Fruit fly (Drosophila melanogaster) whole organism, embryonic: Measurements from ENCODE around the gene CG16758.

Experiments
- Antp ChIP-seq: fragments of 200-800 bp; sonication (Bioruptor generic); optimal IDR thresholded peaks from 3 replicates; lab custom pipeline; 2016; ENCODE audit warnings: missing biosample characterization, missing genetic modification characterization
- Bdp1 ChIP-seq: fragments of 200-800 bp; sonication (Bioruptor generic); optimal IDR thresholded peaks from 3 replicates; lab custom pipeline; 2016; ENCODE audit warnings: missing biosample characterization, missing genetic modification characterization
- CG10321 ChIP-seq: fragments of 200-800 bp; sonication (Bioruptor generic); IDR thresholded peaks from 2 replicates; pipeline ENCODE4 v1.3.6; 2022; ENCODE audit warnings: missing biosample characterization, missing genetic modification characterization
- CG10462 ChIP-seq: fragments of 200-800 bp; sonication (Bioruptor generic); optimal IDR thresholded peaks from 2 replicates; lab custom pipeline; 2016; ENCODE audit warnings: missing biosample characterization, missing genetic modification characterization
- CG10979 ChIP-seq: fragments of 200-800 bp; sonication (Bioruptor generic); optimal IDR thresholded peaks from 2 replicates; lab custom pipeline; 2018; ENCODE audit warnings: missing biosample characterization, mild to moderate bottlenecking, missing genetic modification characterization, moderate library complexity
- CG11085 ChIP-seq: fragments of 200-800 bp; sonication (Bioruptor generic); IDR thresholded peaks from 2 replicates; pipeline ENCODE4 v1.3.6; 2022; ENCODE audit warnings: missing biosample characterization, missing genetic modification characterization
- CG12744 ChIP-seq: fragments of 200-800 bp; sonication (Bioruptor generic); optimal IDR thresholded peaks from 2 replicates; lab custom pipeline; 2016; ENCODE audit warnings: missing biosample characterization, missing genetic modification characterization
- CG13624 ChIP-seq: fragments of 200-800 bp; sonication (Bioruptor generic); optimal IDR thresholded peaks from 2 replicates; lab custom pipeline; 2016; ENCODE audit warnings: missing biosample characterization, missing genetic modification characterization
- CG13894 ChIP-seq: fragments of 200-800 bp; sonication (Bioruptor generic); optimal IDR thresholded peaks from 3 replicates; lab custom pipeline; 2018; ENCODE audit warnings: missing biosample characterization, mild to moderate bottlenecking, missing genetic modification characterization, moderate library complexity
- CG18011 ChIP-seq: fragments of 200-800 bp; sonication (Bioruptor generic); optimal IDR thresholded peaks from 2 replicates; lab custom pipeline; 2017; ENCODE audit warnings: missing biosample characterization, missing genetic modification characterization, mild to moderate bottlenecking, moderate library complexity, missing genotype
- CG2678 ChIP-seq: fragments of 200-800 bp; sonication (Bioruptor generic); optimal IDR thresholded peaks from 3 replicates; lab custom pipeline; 2019; ENCODE audit warnings: missing biosample characterization, mild to moderate bottlenecking, missing genetic modification characterization, moderate library complexity
- CG2889 ChIP-seq: fragments of 200-800 bp; sonication (Bioruptor generic); IDR thresholded peaks from 3 replicates; pipeline ENCODE4 v1.3.6; 2022; ENCODE audit warnings: missing biosample characterization, missing genetic modification characterization
- CG31224 ChIP-seq: fragments of 200-800 bp; sonication (Bioruptor generic); IDR thresholded peaks from 2 replicates; pipeline ENCODE4 v1.3.6; 2022; ENCODE audit warnings: missing biosample characterization, missing genetic modification characterization
- CG31388 ChIP-seq: fragments of 200-800 bp; sonication (Bioruptor generic); optimal IDR thresholded peaks from 2 replicates; lab custom pipeline; 2016; ENCODE audit warnings: missing biosample characterization, missing genetic modification characterization
- CG3281 ChIP-seq: fragments of 200-800 bp; sonication (Bioruptor generic); optimal IDR thresholded peaks from 3 replicates; lab custom pipeline; 2017; ENCODE audit warnings: missing biosample characterization, mild to moderate bottlenecking, missing genetic modification characterization
- CG33213 ChIP-seq: fragments of 200-800 bp; sonication (Bioruptor generic); optimal IDR thresholded peaks from 3 replicates; lab custom pipeline; 2016; ENCODE audit warnings: missing biosample characterization, missing genetic modification characterization
- CG3726 ChIP-seq: fragments of 200-800 bp; sonication (Bioruptor generic); IDR thresholded peaks from 3 replicates; pipeline ENCODE4, ENCODE4 v1.3.6; 2022; ENCODE audit warnings: missing biosample characterization, missing genetic modification characterization
- CG6791 ChIP-seq: fragments of 200-800 bp; sonication (Bioruptor generic); IDR thresholded peaks from 3 replicates; pipeline ENCODE4 v1.3.6; 2022; ENCODE audit warnings: missing biosample characterization, missing genetic modification characterization; ENCODE audit not compliant: partially characterized antibody
- CG7372 ChIP-seq: fragments of 200-800 bp; sonication (Bioruptor generic); IDR thresholded peaks from 2 replicates; pipeline ENCODE4 v1.3.6; 2022; ENCODE audit warnings: missing biosample characterization, missing genetic modification characterization
- CTCF ChIP-seq: fragments of 200-800 bp; sonication (Bioruptor generic); optimal IDR thresholded peaks from 2 replicates; lab custom pipeline; 2017; ENCODE audit warnings: missing biosample characterization, mild to moderate bottlenecking, missing genetic modification characterization, moderate library complexity
- Dp ChIP-seq: fragments of 200-800 bp; sonication (Bioruptor generic); optimal IDR thresholded peaks from 2 replicates; lab custom pipeline; 2018; ENCODE audit warnings: missing biosample characterization, mild to moderate bottlenecking, missing genetic modification characterization, moderate library complexity
- Ets65A ChIP-seq: fragments of 200-800 bp; sonication (Bioruptor generic); peaks from one replicate; lab custom pipeline; 2016; ENCODE audit warnings: missing biosample characterization, missing genetic modification characterization
- GATAe ChIP-seq: fragments of 200-800 bp; sonication (Bioruptor generic); conservative IDR thresholded peaks from 2 replicates; pipeline ENCODE4 v1.3.6; 2022; ENCODE audit warnings: missing biosample characterization, missing genetic modification characterization
- Hr39 ChIP-seq: fragments of >200 bp; optimal IDR thresholded peaks from 2 replicates; lab custom pipeline; 2017
- Mad ChIP-seq: fragments of 200-800 bp; sonication (Bioruptor generic); optimal IDR thresholded peaks from 2 replicates; lab custom pipeline; 2016; ENCODE audit warnings: missing biosample characterization, missing genetic modification characterization
- Med ChIP-seq: fragments of 200-800 bp; sonication (Bioruptor generic); peaks from one replicate; lab custom pipeline; 2016; ENCODE audit warnings: missing biosample characterization, missing genetic modification characterization, mild to moderate bottlenecking, inconsistent platforms, moderate library complexity
- NFAT ChIP-seq: fragments of 200-800 bp; sonication (Bioruptor generic); IDR thresholded peaks from 2 replicates; pipeline ENCODE4 v1.3.6; 2022; ENCODE audit warnings: missing biosample characterization, missing genetic modification characterization
- Side ChIP-seq: fragments of 200-800 bp; sonication (Bioruptor generic); optimal IDR thresholded peaks from 2 replicates; lab custom pipeline; 2016; ENCODE audit warnings: missing biosample characterization, missing genetic modification characterization
- TFAM ChIP-seq: fragments of 200-800 bp; sonication (Bioruptor generic); optimal IDR thresholded peaks from 2 replicates; lab custom pipeline; 2017; ENCODE audit warnings: missing biosample characterization, missing genetic modification characterization, inconsistent platforms
- Trl ChIP-seq, 3 experiments: fragments of >200 bp in 2 of 3; fragments of 200-800 bp in 1 of 3; sonication (Bioruptor generic) in 1 of 3; optimal IDR thresholded peaks; 2 replicates in 1 of 3; 3 replicates in 2 of 3; lab custom pipeline; 2016 to 2017; ENCODE audit warnings: missing biosample characterization in 1 of 3, missing genetic modification characterization in 1 of 3
- bsh ChIP-seq, 2 experiments: fragments of 200-800 bp; sonication (Bioruptor generic); optimal IDR thresholded peaks; 2 replicates each; lab custom pipeline; 2017 to 2018; ENCODE audit warnings: mild to moderate bottlenecking in 2 of 2, missing biosample characterization in 2 of 2, missing genetic modification characterization in 2 of 2, moderate library complexity in 1 of 2
- corto ChIP-seq: fragments of 200-800 bp; sonication (Bioruptor generic); optimal IDR thresholded peaks from 2 replicates; lab custom pipeline; 2016; ENCODE audit warnings: missing biosample characterization, mild to moderate bottlenecking, missing genetic modification characterization, moderate library complexity
- fd3F ChIP-seq: fragments of 200-800 bp; sonication (Bioruptor generic); optimal IDR thresholded peaks from 2 replicates; lab custom pipeline; 2018; ENCODE audit warnings: missing biosample characterization, mild to moderate bottlenecking, missing genetic modification characterization, moderate library complexity
- gcm2 ChIP-seq: fragments of 200-800 bp; sonication (Bioruptor generic); optimal IDR thresholded peaks from 2 replicates; lab custom pipeline; 2016; ENCODE audit warnings: missing biosample characterization, missing genetic modification characterization
- grau ChIP-seq: fragments of 200-800 bp; optimal IDR thresholded peaks from 3 replicates; lab custom pipeline; 2019; ENCODE audit warnings: missing biosample characterization, mild to moderate bottlenecking, missing genetic modification characterization, moderate library complexity
- grn ChIP-seq: fragments of 200-800 bp; sonication (Bioruptor generic); optimal IDR thresholded peaks from 3 replicates; lab custom pipeline; 2017; ENCODE audit warnings: missing biosample characterization, missing genetic modification characterization
- gro ChIP-seq: fragments of 200-800 bp; sonication (Bioruptor generic); optimal IDR thresholded peaks from 2 replicates; lab custom pipeline; 2016; ENCODE audit warnings: missing biosample characterization, missing genetic modification characterization
- hbn ChIP-seq: fragments of 200-800 bp; sonication (Bioruptor generic); IDR thresholded peaks from 2 replicates; pipeline ENCODE4 v1.3.6; 2022; ENCODE audit warnings: missing biosample characterization, missing genetic modification characterization; ENCODE audit not compliant: partially characterized antibody
- her ChIP-seq: fragments of 200-800 bp; sonication (Bioruptor generic); optimal IDR thresholded peaks from 2 replicates; lab custom pipeline; 2016; ENCODE audit warnings: missing biosample characterization, missing genetic modification characterization
- hkb ChIP-seq, 2 experiments: fragments of 200-800 bp in 1 of 2; fragments of >200 bp in 1 of 2; sonication (Bioruptor generic) in 1 of 2; IDR thresholded peaks in 1 of 2; optimal IDR thresholded peaks in 1 of 2; 2 replicates each; pipeline versions ENCODE4 v1.3.6 to Lab custom; 2017 to 2022; ENCODE audit warnings: missing biosample characterization in 1 of 2, missing genetic modification characterization in 1 of 2
- nerfin-1 ChIP-seq: fragments of 200-800 bp; sonication (Bioruptor generic); optimal IDR thresholded peaks from 3 replicates; lab custom pipeline; 2019; ENCODE audit warnings: missing biosample characterization, mild to moderate bottlenecking, missing genetic modification characterization, moderate library complexity
- peb ChIP-seq: fragments of 200-800 bp; sonication (Bioruptor generic); IDR thresholded peaks from 2 replicates; pipeline ENCODE4 v1.3.6; 2022; ENCODE audit warnings: missing biosample characterization, missing genetic modification characterization
- prd ChIP-seq, 3 experiments: fragments of >200 bp in 2 of 3; fragments of 200-800 bp in 1 of 3; sonication (Bioruptor generic) in 1 of 3; optimal IDR thresholded peaks in 2 of 3; IDR thresholded peaks in 1 of 3; 2 replicates in 2 of 3; 3 replicates in 1 of 3; pipeline versions ENCODE4 v1.3.6 to Lab custom; 2017 to 2022; ENCODE audit warnings: missing biosample characterization in 1 of 3, missing genetic modification characterization in 1 of 3
- ro ChIP-seq: fragments of 200-800 bp; sonication (Bioruptor generic); IDR thresholded peaks from 2 replicates; pipeline ENCODE4 v1.3.6; 2022; ENCODE audit warnings: missing biosample characterization, missing genetic modification characterization
- seq ChIP-seq: fragments of 200-800 bp; sonication (Bioruptor generic); IDR thresholded peaks from 2 replicates; pipeline ENCODE4 v1.3.6; 2022; ENCODE audit warnings: missing biosample characterization, missing genetic modification characterization
- tna ChIP-seq: fragments of 200-800 bp; sonication (Bioruptor generic); IDR thresholded peaks from 2 replicates; pipeline ENCODE4 v1.3.6; 2022; ENCODE audit warnings: missing biosample characterization, missing genetic modification characterization; ENCODE audit not compliant: partially characterized antibody
- tup ChIP-seq: fragments of 200-800 bp; sonication (Bioruptor generic); optimal IDR thresholded peaks from 2 replicates; lab custom pipeline; 2016; ENCODE audit warnings: missing biosample characterization, mild to moderate bottlenecking, missing genetic modification characterization, moderate library complexity
- tx ChIP-seq: fragments of 200-800 bp; sonication (Bioruptor generic); optimal IDR thresholded peaks from 2 replicates; lab custom pipeline; 2016; ENCODE audit warnings: missing biosample characterization, missing genetic modification characterization
- vnd ChIP-seq: fragments of 200-800 bp; sonication (Bioruptor generic); IDR thresholded peaks from 3 replicates; pipeline ENCODE4 v1.3.6; 2022; ENCODE audit warnings: missing biosample characterization, missing genetic modification characterization; ENCODE audit not compliant: partially characterized antibody
- vvl ChIP-seq: fragments of 200-800 bp; sonication (Bioruptor generic); IDR thresholded peaks from 2 replicates; pipeline ENCODE4 v1.3.6; 2022; ENCODE audit warnings: missing biosample characterization, missing genetic modification characterization
- wdn ChIP-seq: fragments of 200-800 bp; sonication (Bioruptor generic); IDR thresholded peaks from 2 replicates; pipeline ENCODE4 v1.3.6; 2022; ENCODE audit warnings: missing biosample characterization, missing genetic modification characterization
- wor ChIP-seq: fragments of 200-800 bp; sonication (Bioruptor generic); IDR thresholded peaks from 2 replicates; pipeline ENCODE4 v1.3.6; 2022; ENCODE audit warnings: missing biosample characterization, missing genetic modification characterization

CG16758 gene

dm6 chr3L:2548932-2549331 is 45.5 kb upstream of the CG16758 start (continued):
- TF ChIP-seq CG10462 (GFP tag; lab: Kevin White, UChicago) (no peak), Med (GFP tag; lab: Kevin White, UChicago) (peak; percentile 80), CG2678 (peak; percentile 54), Trl (optimal IDR thresholded peaks at IDR 0.05; lab: Kevin White, UChicago) (no peak), Trl (GFP tag; optimal IDR thresholded peaks at IDR 0.05; lab: Kevin White, UChicago) (no peak), CG33213 (GFP tag; lab: Kevin White, UChicago) (no peak), CG2889 (GFP tag; lab: Robert Waterston, UW) (no peak), nerfin-1 (peak; percentile 7), CG13894 (tag; lab: Kevin White, UChicago) (no peak), NFAT (GFP tag; lab: Robert Waterston, UW) (no peak), vnd (no peak), tna (GFP tag; lab: Robert Waterston, UW) (no peak), CG12744 (GFP tag; lab: Kevin White, UChicago) (no peak), gro (GFP tag; lab: Kevin White, UChicago) (no peak), Hr39 (lab: Kevin White, UChicago) (no peak), Bdp1 (GFP tag; lab: Kevin White, UChicago) (no peak), her (GFP tag; lab: Kevin White, UChicago) (no peak), gcm2 (no peak), CG18011 (GFP tag; lab: Kevin White, UChicago) (no peak), Ets65A (peak; percentile 82), corto (peak; percentile 18), CTCF (GFP tag; lab: Kevin White, UChicago) (no peak), tup (GFP tag; lab: Kevin White, UChicago) (no peak), CG11085 (GFP tag; lab: Robert Waterston, UW) (no peak), hbn (no peak), CG3726 (no peak), grn (GFP tag; lab: Kevin White, UChicago) (no peak), peb (GFP tag; lab: Robert Waterston, UW) (no peak), GATAe (GFP tag; lab: Robert Waterston, UW) (no peak), tx (GFP tag; lab: Kevin White, UChicago) (no peak), Side (no peak), CG3281 (GFP tag; lab: Kevin White, UChicago) (peak; percentile 4), CG10979 (tag; lab: Kevin White, UChicago) (peak; percentile 45), Mad (no peak), Antp (GFP tag; lab: Kevin White, UChicago) (no peak), CG31388 (GFP tag; lab: Kevin White, UChicago) (no peak), CG13624 (GFP tag; lab: Kevin White, UChicago) (no peak), vvl (GFP tag; lab: Robert Waterston, UW) (no peak), hkb (optimal IDR thresholded peaks at IDR 0.05; lab: Kevin White, UChicago) (no peak), hkb (GFP tag; IDR thresholded peaks at IDR 0.05; lab: Robert Waterston, UW) (peak; percentile 31; the same call in 1 of the 2 replicates), wdn (GFP tag; lab: Robert Waterston, UW) (no peak), CG6791 (GFP tag; lab: Robert Waterston, UW) (no peak), prd (optimal IDR thresholded peaks at IDR 0.05; lab: Kevin White, UChicago) (no peak), prd (GFP tag; IDR thresholded peaks at IDR 0.05; lab: Robert Waterston, UW) (0 out of 3 replicates have a peak, but pooled peaks have one; percentile 20), seq (GFP tag; lab: Robert Waterston, UW) (no peak), CG31224 (no peak), ro (GFP tag; lab: Robert Waterston, UW) (no peak), fd3F (no peak), Dp (GFP tag; lab: Kevin White, UChicago) (no peak), grau (tag; lab: Kevin White, UChicago) (no peak), TFAM (GFP tag; lab: Kevin White, UChicago) (no peak), CG10321 (GFP tag; lab: Robert Waterston, UW) (no peak), bsh (GFP tag; optimal IDR thresholded peaks at IDR 0.05; lab: Kevin White, UChicago) (no peak), wor (no peak), CG7372 (GFP tag; lab: Robert Waterston, UW) (no peak)
